Fruit fly (Drosophila melanogaster): ENCODE measurements around the gene mrt.

dm6 chr3R:27244742-27245400 is 37.6 kb downstream of the mrt start, which contains the start of gene CG18766:
- TF ChIP-seq psq (GFP tag; optimal IDR thresholded peaks at IDR 0.05): peak; percentile 33
- no peak for TF ChIP-seq Hr78 (GFP tag; optimal IDR thresholded peaks at IDR 0.05)
- TF ChIP-seq Sp1 (GFP tag; optimal IDR thresholded peaks at IDR 0.05): no peak
- TF ChIP-seq lola (GFP tag; optimal IDR thresholded peaks at IDR 0.05): no peak
- no peak for TF ChIP-seq usp (GFP tag; optimal IDR thresholded peaks at IDR 0.05)
- no peak for TF ChIP-seq CG9705 (GFP tag; optimal IDR thresholded peaks at IDR 0.05)
- TF ChIP-seq h (GFP tag; optimal IDR thresholded peaks at IDR 0.05): peak; percentile 31
- TF ChIP-seq Myc (optimal IDR thresholded peaks at IDR 0.05): no peak

Data from whole organism, wandering third instar larva.